Worm (Caenorhabditis elegans) whole organism, L1 larva: Measurements from ENCODE around the gene C32D5.14.

Source experiments
- C04F5.9 ChIP-seq: sonication (generic microtip); optimal IDR thresholded peaks from 2 replicates; lab custom pipeline; 2016; ENCODE audit warnings: missing genetic modification characterization, missing compliant biosample characterization
- C16A3.4 ChIP-seq: fragments of 150-350 bp; optimal IDR thresholded peaks from 2 replicates; lab custom pipeline; 2014; ENCODE audit warnings: missing biosample characterization, missing genetic modification characterization
- F16B12.6 ChIP-seq: fragments of 150-350 bp; optimal IDR thresholded peaks from 2 replicates; lab custom pipeline; 2014; ENCODE audit warnings: missing biosample characterization, missing genetic modification characterization
- alr-1 ChIP-seq: fragments of 200-800 bp; sonication (Bioruptor generic); optimal IDR thresholded peaks from 2 replicates; lab custom pipeline; 2018; ENCODE audit warnings: borderline replicate concordance, mild to moderate bottlenecking, missing genetic modification characterization, missing compliant biosample characterization
- aly-2 ChIP-seq: fragments of 150-350 bp; optimal IDR thresholded peaks from 2 replicates; lab custom pipeline; 2014; ENCODE audit warnings: missing biosample characterization, missing genetic modification characterization
- ama-1 ChIP-seq: fragments of 150-350 bp; optimal IDR thresholded peaks from 2 replicates; lab custom pipeline; 2014
- blmp-1 ChIP-seq: fragments of 150-350 bp; optimal IDR thresholded peaks from 2 replicates; lab custom pipeline; 2014; ENCODE audit warnings: missing biosample characterization, missing genetic modification characterization
- ceh-63 ChIP-seq: fragments of 200-800 bp; sonication (Bioruptor generic); optimal IDR thresholded peaks from 2 replicates; lab custom pipeline; 2018; ENCODE audit warnings: mild to moderate bottlenecking, missing genetic modification characterization, missing compliant biosample characterization
- ceh-8 ChIP-seq: fragments of 200-800 bp; sonication (Bioruptor generic); optimal IDR thresholded peaks from 2 replicates; lab custom pipeline; 2018; ENCODE audit warnings: mild to moderate bottlenecking, missing genetic modification characterization, moderate library complexity, missing compliant biosample characterization
- ceh-90 ChIP-seq: sonication (generic microtip); optimal IDR thresholded peaks from 2 replicates; lab custom pipeline; 2016; ENCODE audit warnings: missing genetic modification characterization, missing compliant biosample characterization
- ces-1 ChIP-seq: fragments of 150-350 bp; optimal IDR thresholded peaks from 2 replicates; lab custom pipeline; 2014; ENCODE audit warnings: missing biosample characterization, missing genetic modification reagents, missing genetic modification characterization
- dpl-1 ChIP-seq, 3 experiments: fragments of 150-350 bp in 2 of 3; sonication (generic microtip) in 1 of 3; optimal IDR thresholded peaks; 2 replicates each; lab custom pipeline; 2014 to 2017; ENCODE audit warnings: missing biosample characterization in 3 of 3, missing genetic modification characterization in 3 of 3, missing genetic modification reagents in 3 of 3
- dsc-1 ChIP-seq: sonication (generic microtip); optimal IDR thresholded peaks from 2 replicates; lab custom pipeline; 2016; ENCODE audit warnings: mild to moderate bottlenecking, missing genetic modification characterization, missing compliant biosample characterization
- efl-1 ChIP-seq, 4 experiments: fragments of 150-350 bp; optimal IDR thresholded peaks in 3 of 4; peaks in 1 of 4; 1 replicate in 1 of 4; 2 replicates in 3 of 4; lab custom pipeline; 2014; ENCODE audit warnings: missing biosample characterization in 2 of 4, missing genetic modification characterization in 2 of 4, missing genetic modification reagents in 2 of 4
- egl-13 ChIP-seq: sonication (generic microtip); optimal IDR thresholded peaks from 2 replicates; lab custom pipeline; 2016; ENCODE audit warnings: missing genotype, missing genetic modification reagents, missing genetic modification characterization, missing compliant biosample characterization
- egl-27 ChIP-seq, 2 experiments: fragments of 150-350 bp in 1 of 2; sonication (generic microtip); optimal IDR thresholded peaks; 3 replicates each; lab custom pipeline; 2017 to 2018; ENCODE audit warnings: missing biosample characterization in 2 of 2, missing genetic modification characterization in 2 of 2, missing genetic modification reagents in 2 of 2
- elt-2 ChIP-seq: sonication (generic microtip); optimal IDR thresholded peaks from 2 replicates; lab custom pipeline; 2016; ENCODE audit warnings: missing genetic modification characterization, mild to moderate bottlenecking, inconsistent platforms, missing compliant biosample characterization, missing genetic modification reagents
- elt-3 ChIP-seq, 6 experiments: fragments of 150-350 bp in 1 of 6; sonication (generic microtip); optimal IDR thresholded peaks; 2 replicates each; lab custom pipeline; 2017 to 2018; ENCODE audit warnings: missing biosample characterization in 6 of 6, missing genetic modification characterization in 6 of 6, inconsistent platforms in 1 of 6
- ets-5 ChIP-seq: fragments of 200-800 bp; sonication (Bioruptor generic); IDR thresholded peaks from 2 replicates; pipeline ENCODE4 v1.3.6; 2022; ENCODE audit warnings: missing genetic modification characterization, missing compliant biosample characterization
- fkh-8 ChIP-seq: sonication (generic microtip); optimal IDR thresholded peaks from 2 replicates; lab custom pipeline; 2016; ENCODE audit warnings: mild to moderate bottlenecking, missing genetic modification characterization, missing compliant biosample characterization
- grh-1 ChIP-seq: fragments of 200-800 bp; sonication (Bioruptor generic); IDR thresholded peaks from 2 replicates; pipeline ENCODE4 v1.3.6; 2022; ENCODE audit warnings: missing genetic modification reagents, missing genetic modification characterization, missing compliant biosample characterization
- hlh-4 ChIP-seq: sonication (generic microtip); optimal IDR thresholded peaks from 2 replicates; lab custom pipeline; 2016; ENCODE audit warnings: mild to moderate bottlenecking, missing genetic modification characterization, missing compliant biosample characterization
- hpl-2 ChIP-seq: fragments of 150-350 bp; optimal IDR thresholded peaks from 2 replicates; lab custom pipeline; 2014; ENCODE audit warnings: missing biosample characterization, missing genetic modification reagents, missing genetic modification characterization
- lin-13 ChIP-seq: fragments of 150-350 bp; optimal IDR thresholded peaks from 2 replicates; lab custom pipeline; 2014; ENCODE audit warnings: missing biosample characterization, missing genetic modification reagents, missing genetic modification characterization
- lin-14 ChIP-seq: fragments of 200-800 bp; sonication (Bioruptor generic); optimal IDR thresholded peaks from 2 replicates; lab custom pipeline; 2018; ENCODE audit warnings: mild to moderate bottlenecking, missing genetic modification characterization, moderate library complexity, missing compliant biosample characterization
- lin-35 ChIP-seq, 2 experiments: fragments of 150-350 bp; optimal IDR thresholded peaks; 2 replicates each; lab custom pipeline; 2014; ENCODE audit warnings: missing biosample characterization in 2 of 2, missing genetic modification characterization in 2 of 2, missing genetic modification reagents in 2 of 2
- lsy-2 ChIP-seq, 2 experiments: fragments of 150-350 bp; optimal IDR thresholded peaks; 2 replicates each; lab custom pipeline; 2014; ENCODE audit warnings: missing biosample characterization in 2 of 2, missing genetic modification characterization in 2 of 2
- mab-9 ChIP-seq: fragments of 200-800 bp; sonication (Bioruptor generic); IDR thresholded peaks from 2 replicates; pipeline ENCODE4 v1.3.6; 2022; ENCODE audit warnings: missing genetic modification reagents, missing genetic modification characterization, missing compliant biosample characterization
- mdl-1 ChIP-seq, 2 experiments: fragments of 150-350 bp; optimal IDR thresholded peaks; 2 replicates each; lab custom pipeline; 2014 to 2017; ENCODE audit warnings: missing biosample characterization in 2 of 2, missing genetic modification characterization in 2 of 2, inconsistent platforms in 1 of 2
- mep-1 ChIP-seq: fragments of 150-350 bp; optimal IDR thresholded peaks from 2 replicates; lab custom pipeline; 2014; ENCODE audit warnings: missing biosample characterization, missing genetic modification characterization
- nhr-11 ChIP-seq: fragments of 150-350 bp; optimal IDR thresholded peaks from 2 replicates; lab custom pipeline; 2014; ENCODE audit warnings: missing biosample characterization, missing genetic modification characterization
- nhr-19 ChIP-seq: fragments of 200-800 bp; sonication (Bioruptor generic); conservative IDR thresholded peaks from 2 replicates; pipeline ENCODE4 v1.3.6; 2022; ENCODE audit warnings: missing genetic modification characterization, missing compliant biosample characterization
- nhr-20 ChIP-seq: sonication (generic microtip); optimal IDR thresholded peaks from 2 replicates; lab custom pipeline; 2016; ENCODE audit warnings: mild to moderate bottlenecking, missing genetic modification characterization, missing compliant biosample characterization
- nhr-28 ChIP-seq: fragments of 150-350 bp; optimal IDR thresholded peaks from 2 replicates; lab custom pipeline; 2014; ENCODE audit warnings: missing biosample characterization, missing genetic modification characterization
- nhr-47 ChIP-seq: sonication (generic microtip); optimal IDR thresholded peaks from 2 replicates; lab custom pipeline; 2016; ENCODE audit warnings: mild to moderate bottlenecking, missing genetic modification characterization, moderate library complexity, missing compliant biosample characterization
- nhr-71 ChIP-seq: sonication (generic microtip); optimal IDR thresholded peaks from 2 replicates; lab custom pipeline; 2016; ENCODE audit warnings: mild to moderate bottlenecking, missing genetic modification characterization, moderate library complexity, missing compliant biosample characterization
- nhr-77 ChIP-seq: fragments of 150-350 bp; optimal IDR thresholded peaks from 2 replicates; lab custom pipeline; 2014; ENCODE audit warnings: missing biosample characterization, missing genetic modification characterization
- nhr-84 ChIP-seq: sonication (generic microtip); optimal IDR thresholded peaks from 2 replicates; lab custom pipeline; 2017; ENCODE audit warnings: missing biosample characterization, missing genetic modification characterization
- nhr-85 ChIP-seq: sonication (generic microtip); peaks from one replicate; lab custom pipeline; 2016; ENCODE audit warnings: missing genetic modification characterization, inconsistent platforms, missing compliant biosample characterization
- pag-3 ChIP-seq: sonication (generic microtip); optimal IDR thresholded peaks from 2 replicates; lab custom pipeline; 2017; ENCODE audit warnings: missing genetic modification characterization, mild to moderate bottlenecking, missing compliant biosample characterization, antibody characterized with exemption, borderline replicate concordance; ENCODE audit not compliant: insufficient read depth
- rnt-1 ChIP-seq: sonication (generic microtip); optimal IDR thresholded peaks from 2 replicates; lab custom pipeline; 2016; ENCODE audit warnings: mild to moderate bottlenecking, missing genetic modification characterization, moderate library complexity, missing compliant biosample characterization
- snu-23 ChIP-seq: sonication (generic microtip); optimal IDR thresholded peaks from 2 replicates; lab custom pipeline; 2016; ENCODE audit warnings: missing genetic modification characterization, missing compliant biosample characterization
- sptf-1 ChIP-seq: fragments of 150-350 bp; optimal IDR thresholded peaks from 2 replicates; lab custom pipeline; 2014; ENCODE audit warnings: missing biosample characterization, missing genetic modification characterization
- swsn-7 ChIP-seq: sonication (generic microtip); optimal IDR thresholded peaks from 2 replicates; lab custom pipeline; 2016; ENCODE audit warnings: missing genetic modification characterization, missing compliant biosample characterization
- tbx-2 ChIP-seq: sonication (generic microtip); optimal IDR thresholded peaks from 2 replicates; lab custom pipeline; 2016; ENCODE audit warnings: missing genetic modification characterization, missing compliant biosample characterization
- tlp-1 ChIP-seq: fragments of 150-350 bp; optimal IDR thresholded peaks from 2 replicates; lab custom pipeline; 2014; ENCODE audit warnings: missing biosample characterization, missing genetic modification characterization
- unc-130 ChIP-seq: fragments of 150-350 bp; optimal IDR thresholded peaks from 2 replicates; lab custom pipeline; 2017; ENCODE audit warnings: missing biosample characterization, missing genetic modification characterization, inconsistent platforms
- unc-30 ChIP-seq: sonication (generic microtip); optimal IDR thresholded peaks from 2 replicates; lab custom pipeline; 2017; ENCODE audit warnings: missing biosample characterization, missing genetic modification characterization
- unc-98 ChIP-seq: fragments of 200-800 bp; sonication (Bioruptor generic); IDR thresholded peaks from 2 replicates; pipeline ENCODE4 v1.3.6; 2022; ENCODE audit warnings: missing genetic modification characterization, missing compliant biosample characterization
- vab-15 ChIP-seq: sonication (generic microtip); optimal IDR thresholded peaks from 2 replicates; lab custom pipeline; 2017; ENCODE audit warnings: missing genotype, mild to moderate bottlenecking, missing genetic modification characterization, missing compliant biosample characterization
- ztf-11 ChIP-seq, 2 experiments: sonication (generic microtip); optimal IDR thresholded peaks; 2 replicates each; lab custom pipeline; 2016 to 2017; ENCODE audit warnings: missing genetic modification characterization in 2 of 2, missing biosample characterization in 1 of 2, missing compliant biosample characterization in 1 of 2
- ztf-4 ChIP-seq: fragments of 150-350 bp; optimal IDR thresholded peaks from 2 replicates; lab custom pipeline; 2014; ENCODE audit warnings: missing biosample characterization, missing genetic modification characterization

Gene C32D5.14

DNA sequence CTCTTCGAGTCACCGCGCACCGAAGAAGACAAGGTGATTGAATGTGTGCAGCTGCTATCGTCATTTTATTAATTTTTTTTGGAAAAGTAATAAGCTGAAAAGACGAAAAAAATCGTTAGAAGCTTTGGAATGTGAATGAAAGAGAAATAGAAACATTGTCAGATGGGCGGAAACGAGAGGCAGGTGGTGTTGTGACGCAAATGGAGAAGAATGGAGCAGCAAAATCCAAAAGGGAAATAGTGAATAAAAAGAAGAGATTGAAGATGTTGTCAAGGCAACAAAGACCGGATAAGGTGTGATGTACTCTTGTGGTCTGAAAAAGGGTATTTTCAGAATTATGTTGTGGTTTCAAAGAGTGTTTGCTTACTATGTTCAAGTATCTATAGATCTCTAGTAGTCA, 7.2 kb downstream of the C32D5.14 start:
- no peak for TF ChIP-seq nhr-11 (tag; lab: Kevin White, UChicago)
- TF ChIP-seq ets-5 (GFP tag; lab: Robert Waterston, UW), result no peak
- TF ChIP-seq C16A3.4 (tag; lab: Kevin White, UChicago), result no peak
- TF ChIP-seq ceh-63 (GFP tag; lab: Kevin White, UChicago), result no peak
- TF ChIP-seq dpl-1 (GFP tag; optimal IDR thresholded peaks at IDR 0.05; lab: Kevin White, UChicago), result no peak
- TF ChIP-seq elt-2 (tag; lab: Kevin White, UChicago), result no peak
- no peak for TF ChIP-seq aly-2 (tag; lab: Kevin White, UChicago)
- no peak for TF ChIP-seq hlh-4 (tag; lab: Kevin White, UChicago)
- no peak for TF ChIP-seq ztf-4 (tag; lab: Kevin White, UChicago)
- no peak for TF ChIP-seq nhr-28
- no peak for TF ChIP-seq grh-1
- peak; percentile 5 for TF ChIP-seq nhr-77 (tag; lab: Kevin White, UChicago)
- peak; percentile 36 for TF ChIP-seq nhr-47 (tag; lab: Kevin White, UChicago)
- no peak for TF ChIP-seq rnt-1
- TF ChIP-seq ceh-90 (tag; lab: Kevin White, UChicago), result no peak
- no peak for TF ChIP-seq egl-27 (tag; optimal IDR thresholded peaks at IDR 0.05; lab: Kevin White, UChicago)
- peak; percentile 9 for TF ChIP-seq nhr-20
- no peak for TF ChIP-seq egl-13 (tag; lab: Kevin White, UChicago)
- TF ChIP-seq fkh-8 (tag; lab: Kevin White, UChicago), result peak; percentile 96
- peak; percentile 4 for TF ChIP-seq snu-23 (GFP tag; lab: Kevin White, UChicago)
- TF ChIP-seq ztf-11 (tag; optimal IDR thresholded peaks at IDR 0.05; lab: Kevin White, UChicago), result no peak
- no peak for TF ChIP-seq ama-1 (lab: Kevin White, UChicago)
- no peak for TF ChIP-seq tlp-1 (tag; lab: Kevin White, UChicago)
- no peak for TF ChIP-seq ces-1
- no peak for TF ChIP-seq tbx-2 (tag; lab: Kevin White, UChicago)
- peak; percentile 24 for TF ChIP-seq lin-14
- no peak for TF ChIP-seq F16B12.6 (tag; lab: Kevin White, UChicago)
- peak; percentile 64 for TF ChIP-seq nhr-71
- TF ChIP-seq dsc-1 (tag; lab: Kevin White, UChicago), result peak; percentile 74
- TF ChIP-seq nhr-19 (GFP tag; lab: Robert Waterston, UW), result no peak
- TF ChIP-seq vab-15 (tag; lab: Kevin White, UChicago), result no peak
- no peak for TF ChIP-seq C04F5.9 (tag; lab: Kevin White, UChicago)
- TF ChIP-seq alr-1 (tag; lab: Kevin White, UChicago), result no peak
- no peak for TF ChIP-seq hpl-2 (GFP tag; lab: Kevin White, UChicago)
- TF ChIP-seq unc-130 (tag; lab: Kevin White, UChicago), result no peak
- TF ChIP-seq mep-1, result no peak

DNA sequence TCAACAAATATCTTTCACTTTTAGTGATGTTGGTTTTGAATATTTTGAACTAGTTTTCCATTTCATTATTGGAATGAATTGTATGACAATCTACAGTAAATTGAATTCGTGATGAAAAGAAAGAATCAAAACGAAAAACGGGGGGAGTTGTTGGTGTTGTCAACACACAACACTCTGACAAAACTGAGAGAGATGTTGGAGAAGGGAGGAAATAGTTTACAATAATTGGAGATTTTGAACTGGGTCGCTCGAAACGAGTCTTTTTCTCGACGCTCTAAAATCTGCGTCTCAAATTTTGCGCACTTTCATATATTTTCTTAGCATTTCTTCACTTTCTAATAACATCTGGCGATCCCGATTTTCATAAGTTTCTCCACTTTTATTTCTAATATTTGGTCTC, 8.6 kb downstream of the C32D5.14 start, which contains the start of gene txt-18:
Gene txt-18 (plus strand): TSS at position 180 of the 400 bp plus-strand sequence.
- TF ChIP-seq unc-98 (GFP tag; lab: Robert Waterston, UW) (no peak), nhr-20 (peak; percentile 47), nhr-47 (tag; lab: Kevin White, UChicago) (peak; percentile 19), unc-30 (tag; lab: Kevin White, UChicago) (no peak), lin-13 (GFP tag; lab: Kevin White, UChicago) (peak; percentile 23), elt-3 (tag; optimal IDR thresholded peaks at IDR 0.05; lab: Kevin White, UChicago) (peak in 1 of 6 experiments; percentile 32), efl-1 (optimal IDR thresholded peaks at IDR 0.05; lab: Kevin White, UChicago) (peak; percentile 9 to 13), efl-1 (GFP tag; optimal IDR thresholded peaks at IDR 0.05 in 1 of 2; lab: Kevin White, UChicago) (no peak), snu-23 (GFP tag; lab: Kevin White, UChicago) (peak; percentile 51), mdl-1 (tag; optimal IDR thresholded peaks at IDR 0.05; lab: Kevin White, UChicago) (no peak), pag-3 (tag; lab: Kevin White, UChicago) (no peak), sptf-1 (tag; lab: Kevin White, UChicago) (no peak), nhr-77 (tag; lab: Kevin White, UChicago) (no peak), mab-9 (GFP tag; lab: Robert Waterston, UW) (no peak), nhr-84 (tag; lab: Kevin White, UChicago) (no peak), blmp-1 (tag; lab: Kevin White, UChicago) (peak; percentile 90), F16B12.6 (tag; lab: Kevin White, UChicago) (no peak), swsn-7 (tag; lab: Kevin White, UChicago) (peak; percentile 1), C04F5.9 (tag; lab: Kevin White, UChicago) (no peak), dsc-1 (tag; lab: Kevin White, UChicago) (peak; percentile 45), nhr-85 (tag; lab: Kevin White, UChicago) (peak; percentile 22), lin-35 (GFP tag; optimal IDR thresholded peaks at IDR 0.05; lab: Kevin White, UChicago) (peak in 1 of 2 experiments; percentile 13), ceh-8 (no peak), lin-14 (peak; percentile 69), rnt-1 (peak; percentile 4), lsy-2 (tag; optimal IDR thresholded peaks at IDR 0.05; lab: Kevin White, UChicago) (peak in 1 of 2 experiments; percentile 59)
